Worm (Caenorhabditis elegans) whole organism, young adult: ENCODE results near the gene bath-27.

ENCODE experiments used
- B0261.1 ChIP-seq: sonication (generic microtip); optimal IDR thresholded peaks from 2 replicates; lab custom pipeline; 2016; ENCODE audit warnings: mild to moderate bottlenecking, missing genetic modification characterization, moderate library complexity, missing compliant biosample characterization
- F49E8.2 ChIP-seq: sonication (generic microtip); optimal IDR thresholded peaks from 3 replicates; lab custom pipeline; 2017; ENCODE audit warnings: missing genetic modification characterization, mild to moderate bottlenecking, missing compliant biosample characterization, antibody characterized with exemption, moderate library complexity; ENCODE audit not compliant: insufficient read depth
- Y95B8A.8 ChIP-seq: fragments of 200-800 bp; sonication (Bioruptor generic); IDR thresholded peaks from 2 replicates; pipeline ENCODE4 v1.3.6; 2022; ENCODE audit warnings: missing genetic modification reagents, missing genetic modification characterization, missing compliant biosample characterization
- atf-7 ChIP-seq: sonication (generic microtip); optimal IDR thresholded peaks from 2 replicates; lab custom pipeline; 2017; ENCODE audit warnings: mild to moderate bottlenecking, missing genetic modification characterization, missing compliant biosample characterization
- die-1 ChIP-seq: sonication (generic microtip); optimal IDR thresholded peaks from 2 replicates; lab custom pipeline; 2016; ENCODE audit warnings: missing genotype, mild to moderate bottlenecking, missing genetic modification characterization, missing compliant biosample characterization
- dpff-1 ChIP-seq: sonication (generic microtip); optimal IDR thresholded peaks from 2 replicates; lab custom pipeline; 2017; ENCODE audit warnings: mild to moderate bottlenecking, missing genetic modification characterization, missing compliant biosample characterization
- lag-1 ChIP-seq: fragments of 200-800 bp; sonication (Bioruptor generic); IDR thresholded peaks from 2 replicates; pipeline ENCODE4 v1.3.6; 2022; ENCODE audit warnings: missing genetic modification reagents, missing genetic modification characterization, missing compliant biosample characterization
- mes-4 ChIP-seq: sonication (generic microtip); optimal IDR thresholded peaks from 2 replicates; lab custom pipeline; 2016; ENCODE audit warnings: missing genotype, missing genetic modification characterization, missing compliant biosample characterization
- nfya-1 ChIP-seq: sonication (generic microtip); optimal IDR thresholded peaks from 2 replicates; lab custom pipeline; 2017; ENCODE audit warnings: antibody characterized with exemption, missing compliant biosample characterization, missing genetic modification characterization, borderline replicate concordance; ENCODE audit not compliant: insufficient read depth
- rec-8 ChIP-seq, 2 experiments: sonication (generic microtip); optimal IDR thresholded peaks; 2 replicates each; lab custom pipeline; 2016; ENCODE audit warnings: mild to moderate bottlenecking in 2 of 2, missing genetic modification characterization in 2 of 2, missing genetic modification reagents in 2 of 2, missing genotype in 2 of 2, missing biosample characterization in 1 of 2, missing compliant biosample characterization in 1 of 2, moderate library complexity in 1 of 2
- repo-1 ChIP-seq: sonication (generic microtip); optimal IDR thresholded peaks from 2 replicates; lab custom pipeline; 2017; ENCODE audit warnings: mild to moderate bottlenecking, missing genetic modification characterization, missing compliant biosample characterization
- rpc-1 ChIP-seq, 2 experiments: fragments of 150-350 bp in 1 of 2; sonication (generic microtip) in 1 of 2; optimal IDR thresholded peaks; 2 replicates each; lab custom pipeline; 2014 to 2018; ENCODE audit warnings: missing biosample characterization in 1 of 2, missing genetic modification characterization in 1 of 2, missing genetic modification reagents in 1 of 2, missing genotype in 1 of 2
- unc-62 ChIP-seq: fragments of 150-350 bp; optimal IDR thresholded peaks from 2 replicates; lab custom pipeline; 2014; ENCODE audit warnings: missing biosample characterization, missing genetic modification reagents, missing genetic modification characterization
- zim-3 ChIP-seq: sonication (generic microtip); optimal IDR thresholded peaks from 2 replicates; lab custom pipeline; 2017; ENCODE audit warnings: mild to moderate bottlenecking, missing genetic modification characterization, moderate library complexity, missing compliant biosample characterization

The bath-27 gene

ce11 chrII:3402854-3403253 is 43.9 kb downstream of the bath-27 start, which contains the start of gene nep-10:
Gene nep-10 (minus strand): TSS chrII:3402954.
- TF ChIP-seq rec-8 (tag; optimal IDR thresholded peaks at IDR 0.05; lab: Kevin White, UChicago): no peak
- no peak for TF ChIP-seq unc-62
- TF ChIP-seq F49E8.2 (tag; lab: Kevin White, UChicago): no peak
- TF ChIP-seq mes-4 (tag; lab: Kevin White, UChicago): no peak
- no peak for TF ChIP-seq zim-3 (tag; lab: Kevin White, UChicago)
- TF ChIP-seq lag-1 (GFP tag; lab: Robert Waterston, UW): no peak
- TF ChIP-seq die-1 (tag; lab: Kevin White, UChicago): no peak
- TF ChIP-seq dpff-1 (tag; lab: Kevin White, UChicago): no peak
- TF ChIP-seq atf-7: no peak
- TF ChIP-seq, all 124 proteins: peak for 0

DNA sequence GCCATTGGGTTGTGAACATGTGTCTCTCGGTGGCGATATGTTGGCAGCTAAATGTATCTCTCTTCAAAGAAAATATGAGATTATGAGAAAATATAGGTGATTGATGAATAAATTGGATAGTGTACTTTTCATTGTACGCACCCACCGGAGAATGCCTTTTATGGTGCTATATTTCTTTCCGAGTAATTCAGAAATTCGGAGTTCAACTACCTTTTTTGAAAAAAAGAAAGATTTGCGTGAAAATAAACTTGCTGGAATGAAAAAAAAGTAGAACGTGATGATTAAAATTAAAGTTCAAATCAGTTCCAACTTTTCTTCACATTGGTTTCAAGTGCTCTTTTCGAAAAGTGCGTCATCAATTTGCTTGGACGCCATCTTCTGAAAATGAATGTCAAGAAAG is 44.6 kb downstream of the bath-27 start, which contains the start of gene nep-8:
nep-8 (plus strand) TSS at position 301 of the 400 bp plus-strand sequence.
- TF ChIP-seq unc-62 (no peak), nfya-1 (tag; lab: Kevin White, UChicago) (no peak), rpc-1 (optimal IDR thresholded peaks at IDR 0.05; lab: Kevin White, UChicago) (no peak), rpc-1 (tag; optimal IDR thresholded peaks at IDR 0.05; lab: Kevin White, UChicago) (no peak), B0261.1 (no peak), Y95B8A.8 (GFP tag; lab: Robert Waterston, UW) (no peak), repo-1 (no peak), mes-4 (tag; lab: Kevin White, UChicago) (no peak)
